Worm (Caenorhabditis elegans) whole organism, L1 larva: ENCODE measurements around the gene cyn-2.

Experiments used
- aly-2 ChIP-seq: fragments of 150-350 bp; optimal IDR thresholded peaks from 2 replicates; lab custom pipeline; 2014; ENCODE audit warnings: missing biosample characterization, missing genetic modification characterization
- ama-1 ChIP-seq: fragments of 150-350 bp; optimal IDR thresholded peaks from 2 replicates; lab custom pipeline; 2014
- dsc-1 ChIP-seq: sonication (generic microtip); optimal IDR thresholded peaks from 2 replicates; lab custom pipeline; 2016; ENCODE audit warnings: mild to moderate bottlenecking, missing genetic modification characterization, missing compliant biosample characterization
- elt-3 ChIP-seq, 6 experiments: fragments of 150-350 bp in 1 of 6; sonication (generic microtip); optimal IDR thresholded peaks; 2 replicates each; lab custom pipeline; 2017 to 2018; ENCODE audit warnings: missing biosample characterization in 6 of 6, missing genetic modification characterization in 6 of 6, inconsistent platforms in 1 of 6
- ets-5 ChIP-seq: fragments of 200-800 bp; sonication (Bioruptor generic); IDR thresholded peaks from 2 replicates; pipeline ENCODE4 v1.3.6; 2022; ENCODE audit warnings: missing genetic modification characterization, missing compliant biosample characterization
- fos-1 ChIP-seq: fragments of 150-350 bp; optimal IDR thresholded peaks from 2 replicates; lab custom pipeline; 2014; ENCODE audit warnings: missing biosample characterization, missing genetic modification characterization
- hpl-2 ChIP-seq: fragments of 150-350 bp; optimal IDR thresholded peaks from 2 replicates; lab custom pipeline; 2014; ENCODE audit warnings: missing biosample characterization, missing genetic modification reagents, missing genetic modification characterization
- lin-15B ChIP-seq: fragments of 150-350 bp; sonication (generic microtip); optimal IDR thresholded peaks from 3 replicates; lab custom pipeline; 2014; ENCODE audit warnings: missing biosample characterization, missing genetic modification characterization
- nhr-85 ChIP-seq: sonication (generic microtip); peaks from one replicate; lab custom pipeline; 2016; ENCODE audit warnings: missing genetic modification characterization, inconsistent platforms, missing compliant biosample characterization
- unc-62 ChIP-seq: fragments of 150-350 bp; optimal IDR thresholded peaks from 2 replicates; lab custom pipeline; 2014; ENCODE audit warnings: missing biosample characterization, missing genetic modification reagents, missing genetic modification characterization
- zag-1 ChIP-seq: fragments of 150-350 bp; optimal IDR thresholded peaks from 2 replicates; lab custom pipeline; 2014; ENCODE audit warnings: missing biosample characterization, missing genetic modification characterization

ce11 chrIII:13716831-13717230, 24.4 kb downstream of the cyn-2 start:
- TF ChIP-seq dsc-1 (tag; lab: Kevin White, UChicago) (peak; percentile 77), nhr-85 (tag; lab: Kevin White, UChicago) (peak; percentile 48), aly-2 (tag; lab: Kevin White, UChicago) (no peak), lin-15B (tag; lab: Kevin White, UChicago) (no peak), zag-1 (no peak), hpl-2 (GFP tag; lab: Kevin White, UChicago) (no peak), unc-62 (GFP tag; lab: Kevin White, UChicago) (no peak), fos-1 (no peak), ets-5 (no peak), elt-3 (tag; optimal IDR thresholded peaks at IDR 0.05; lab: Kevin White, UChicago) (no peak), ama-1 (no peak)
